Worm (Caenorhabditis elegans) whole organism, L3 larva: ENCODE results near the gene F27D9.2.

Source experiments
- R02D3.7 ChIP-seq: fragments of 150-350 bp; optimal IDR thresholded peaks from 2 replicates; lab custom pipeline; 2014; ENCODE audit warnings: missing biosample characterization, missing genetic modification characterization
- ama-1 ChIP-seq: fragments of 150-350 bp; optimal IDR thresholded peaks from 2 replicates; lab custom pipeline; 2018
- ceh-16 ChIP-seq: sonication (generic microtip); optimal IDR thresholded peaks from 2 replicates; lab custom pipeline; 2017; ENCODE audit warnings: missing biosample characterization, missing genetic modification characterization
- ceh-28 ChIP-seq: fragments of 150-350 bp; optimal IDR thresholded peaks from 2 replicates; lab custom pipeline; 2014; ENCODE audit warnings: missing biosample characterization, missing genetic modification reagents, missing genetic modification characterization
- elt-3 ChIP-seq, 3 experiments: fragments of 150-350 bp in 1 of 3; sonication (generic microtip) in 2 of 3; optimal IDR thresholded peaks; 2 replicates in 2 of 3; 4 replicates in 1 of 3; lab custom pipeline; 2014 to 2017; ENCODE audit warnings: missing biosample characterization in 3 of 3, missing genetic modification characterization in 3 of 3
- fos-1 ChIP-seq: fragments of 150-350 bp; optimal IDR thresholded peaks from 2 replicates; lab custom pipeline; 2014; ENCODE audit warnings: missing biosample characterization, missing genetic modification characterization
- mdl-1 ChIP-seq: fragments of 150-350 bp; optimal IDR thresholded peaks from 2 replicates; lab custom pipeline; 2014; ENCODE audit warnings: missing biosample characterization, missing genetic modification characterization
- nhr-237 ChIP-seq: fragments of 150-350 bp; optimal IDR thresholded peaks from 2 replicates; lab custom pipeline; 2014; ENCODE audit warnings: missing biosample characterization, missing genetic modification characterization
- pha-4 ChIP-seq: fragments of 150-350 bp; optimal IDR thresholded peaks from 2 replicates; lab custom pipeline; 2014; ENCODE audit warnings: missing biosample characterization, missing genetic modification reagents, missing genetic modification characterization
- tbx-2 ChIP-seq: sonication (generic microtip); optimal IDR thresholded peaks from 2 replicates; lab custom pipeline; 2016; ENCODE audit warnings: mild to moderate bottlenecking, missing genetic modification characterization, missing compliant biosample characterization
- unc-62 ChIP-seq: fragments of 150-350 bp; sonication (generic microtip); optimal IDR thresholded peaks from 4 replicates; lab custom pipeline; 2014; ENCODE audit warnings: missing biosample characterization, missing genetic modification reagents, missing genetic modification characterization
- ztf-11 ChIP-seq: fragments of 150-350 bp; optimal IDR thresholded peaks from 2 replicates; lab custom pipeline; 2014; ENCODE audit warnings: missing biosample characterization, missing genetic modification characterization

ce11 chrX:7652308-7652707 is 20.5 kb upstream of the F27D9.2 start:
- no peak for TF ChIP-seq ceh-16 (tag; lab: Kevin White, UChicago)
- no peak for TF ChIP-seq tbx-2 (tag; lab: Kevin White, UChicago)
- TF ChIP-seq fos-1 (tag; lab: Kevin White, UChicago): no peak
- TF ChIP-seq unc-62 (GFP tag; lab: Kevin White, UChicago): no peak
- TF ChIP-seq nhr-237 (tag; lab: Kevin White, UChicago): no peak
- no peak for TF ChIP-seq R02D3.7 (tag; lab: Kevin White, UChicago)
- TF ChIP-seq elt-3 (tag; optimal IDR thresholded peaks at IDR 0.05; lab: Kevin White, UChicago): no peak
- no peak for TF ChIP-seq ztf-11 (tag; lab: Kevin White, UChicago)
- TF ChIP-seq ceh-28 (tag; lab: Kevin White, UChicago): no peak
- no peak for TF ChIP-seq ama-1 (lab: Kevin White, UChicago)
- no peak for TF ChIP-seq mdl-1 (tag; lab: Kevin White, UChicago)
- TF ChIP-seq pha-4 (tag; lab: Kevin White, UChicago): peak; percentile 22
